Fruit fly (Drosophila melanogaster): Measurements from ENCODE around the gene CG10096.

DNA sequence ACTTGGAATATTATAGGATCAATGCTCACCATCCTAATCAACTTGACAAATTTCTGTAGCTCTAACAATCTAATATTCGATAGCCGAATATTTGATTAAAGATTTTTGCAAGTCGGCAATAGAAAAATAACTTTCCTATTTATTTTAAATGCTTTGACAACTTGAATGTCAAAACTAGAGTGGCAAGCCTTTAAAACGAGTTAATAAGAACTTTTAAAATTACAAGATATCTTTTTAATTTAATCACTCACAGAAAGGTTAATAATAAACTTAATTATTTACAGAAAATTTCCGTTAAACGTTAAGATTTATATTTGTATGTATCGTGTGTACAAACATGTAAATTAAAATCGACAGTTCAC is 43.2 kb upstream of the CG10096 start, which contains the start of the genes CG17207 and CG46427:
- TF ChIP-seq CG8478 (optimal IDR thresholded peaks at IDR 0.05) = no peak
- TF ChIP-seq CTCF (optimal IDR thresholded peaks at IDR 0.05) = no peak
